Fruit fly (Drosophila melanogaster): ENCODE results near the gene beat-Vc.
A peak's percentile ranks its signal among the peaks of the same experiment; 100 is the strongest.

The beat-Vc gene

DNA sequence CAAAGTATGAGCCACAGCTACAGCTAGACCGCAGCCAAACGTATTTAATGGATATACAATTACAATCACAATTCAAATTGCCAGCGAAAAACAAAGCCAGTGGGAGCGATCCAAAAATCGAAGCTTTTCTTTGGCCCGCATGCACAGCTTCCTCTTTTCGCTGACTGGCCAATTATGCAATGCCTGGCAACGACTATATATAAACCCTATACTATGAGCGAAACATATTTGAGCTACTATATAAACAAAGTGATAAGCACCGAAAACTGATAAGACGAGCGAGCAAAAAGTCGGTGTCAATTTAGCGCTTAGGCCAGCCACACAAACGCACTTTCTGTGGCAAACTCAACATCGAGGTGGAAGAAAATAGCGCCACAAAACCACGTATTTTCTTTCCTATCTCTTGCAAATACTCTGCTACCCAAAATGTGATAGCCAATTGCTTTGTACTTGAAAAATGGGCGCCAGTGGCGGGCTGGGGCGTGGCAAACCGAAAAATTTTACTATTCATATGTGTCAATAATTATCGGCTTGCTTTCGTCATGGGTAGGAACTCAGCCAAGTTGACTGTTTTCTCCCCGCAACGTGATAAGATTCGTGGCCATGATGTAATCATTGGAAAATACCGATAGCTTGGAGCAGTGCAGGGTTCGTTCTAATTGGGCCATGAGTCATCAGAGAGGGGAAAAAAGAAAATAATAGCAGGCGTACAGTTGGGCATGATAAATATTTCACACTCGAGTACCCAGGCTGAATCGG, 83.2 kb downstream of the beat-Vc start:
- TF ChIP-seq CG32264 (GFP tag; optimal IDR thresholded peaks at IDR 0.05) (no peak), Hr78 (GFP tag; optimal IDR thresholded peaks at IDR 0.05) (no peak), h (GFP tag; optimal IDR thresholded peaks at IDR 0.05) (no peak), sage (GFP tag; optimal IDR thresholded peaks at IDR 0.05) (no peak), Dfd (GFP tag; optimal IDR thresholded peaks at IDR 0.05) (no peak), woc (GFP tag; optimal IDR thresholded peaks at IDR 0.05) (no peak), Abd-B (GFP tag; optimal IDR thresholded peaks at IDR 0.05) (no peak)

DNA sequence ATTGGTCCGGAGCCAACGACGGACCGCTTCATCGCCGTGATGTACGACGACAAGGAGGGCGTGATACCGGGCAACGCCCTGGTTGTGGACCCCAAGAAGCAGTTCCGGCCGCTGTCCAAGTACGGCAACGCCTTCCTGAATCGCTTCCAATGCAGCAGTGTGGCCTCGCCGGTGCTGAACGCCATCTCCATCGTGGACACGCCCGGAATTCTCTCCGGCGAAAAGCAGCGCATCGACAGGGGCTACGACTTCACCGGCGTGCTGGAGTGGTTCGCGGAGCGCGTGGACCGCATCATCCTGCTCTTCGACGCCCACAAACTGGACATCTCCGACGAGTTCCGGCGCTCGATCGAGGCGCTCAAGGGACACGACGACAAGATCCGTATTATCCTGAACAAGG, 84.7 kb downstream of the beat-Vc start:
- TF ChIP-seq CG32264 (GFP tag; optimal IDR thresholded peaks at IDR 0.05), result no peak
- no peak for TF ChIP-seq tai (GFP tag; optimal IDR thresholded peaks at IDR 0.05)
- TF ChIP-seq dmrt93B (GFP tag; optimal IDR thresholded peaks at IDR 0.05), result no peak
- no peak for TF ChIP-seq OdsH (GFP tag; optimal IDR thresholded peaks at IDR 0.05)
- TF ChIP-seq CrebA (GFP tag; optimal IDR thresholded peaks at IDR 0.05; ENCODE audit: borderline replicate concordance), result no peak
- no peak for TF ChIP-seq Myc (optimal IDR thresholded peaks at IDR 0.05)
- no peak for TF ChIP-seq ey (GFP tag; optimal IDR thresholded peaks at IDR 0.05)
- no peak for TF ChIP-seq Vsx2 (GFP tag; optimal IDR thresholded peaks at IDR 0.05; ENCODE audit: partially characterized antibody)
- TF ChIP-seq h (GFP tag; optimal IDR thresholded peaks at IDR 0.05), result no peak
- TF ChIP-seq dsf (GFP tag; optimal IDR thresholded peaks at IDR 0.05; ENCODE audit: borderline replicate concordance), result no peak
- no peak for TF ChIP-seq Abd-B (GFP tag; optimal IDR thresholded peaks at IDR 0.05)
- TF ChIP-seq N (GFP tag; optimal IDR thresholded peaks at IDR 0.05), result no peak

DNA sequence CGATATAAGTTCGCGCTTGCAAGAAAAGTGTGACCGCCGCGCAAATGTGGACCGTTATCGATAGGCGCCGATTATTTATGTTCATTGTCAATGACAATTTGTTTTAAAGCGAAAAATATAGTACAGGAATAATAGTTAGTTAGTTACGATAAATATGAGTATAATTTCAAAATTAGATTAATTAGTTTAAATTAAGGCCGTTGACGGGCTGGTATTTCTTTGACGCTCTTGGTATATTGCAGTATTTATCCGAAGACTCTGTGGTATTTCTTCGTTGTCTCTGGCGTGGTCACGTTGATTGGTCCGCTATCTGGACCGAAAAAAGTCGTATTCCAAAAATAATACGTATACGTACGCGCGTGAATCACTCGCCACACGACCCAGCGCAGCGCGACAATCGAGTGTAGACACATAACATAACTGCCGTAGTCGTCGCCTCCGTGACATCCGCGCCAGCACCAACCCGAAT, 85.4 kb downstream of the beat-Vc start:
- TF ChIP-seq usp (GFP tag; optimal IDR thresholded peaks at IDR 0.05) (no peak), Hnf4 (GFP tag; optimal IDR thresholded peaks at IDR 0.05) (no peak), HLH106 (tag; optimal IDR thresholded peaks at IDR 0.05) (peak; percentile 18), brk (GFP tag; optimal IDR thresholded peaks at IDR 0.05) (no peak), sv (GFP tag; optimal IDR thresholded peaks at IDR 0.05) (no peak), h (GFP tag; optimal IDR thresholded peaks at IDR 0.05) (peak; percentile 68), Sp1 (GFP tag; optimal IDR thresholded peaks at IDR 0.05) (peak; percentile 36), Dif (GFP tag; optimal IDR thresholded peaks at IDR 0.05; ENCODE audit: partially characterized antibody) (no peak), dl (GFP tag; optimal IDR thresholded peaks at IDR 0.05; ENCODE audit: insufficient read depth in 1 of 2, partially characterized antibody in 2 of 2) (no peak), Hr83 (GFP tag; optimal IDR thresholded peaks at IDR 0.05; ENCODE audit: poor library complexity, severe bottlenecking) (no peak), Myc (optimal IDR thresholded peaks at IDR 0.05) (no peak), ey (GFP tag; optimal IDR thresholded peaks at IDR 0.05) (no peak), Rel (GFP tag; optimal IDR thresholded peaks at IDR 0.05) (no peak), Rel (tag; optimal IDR thresholded peaks at IDR 0.05) (peak; percentile 49), foxo (GFP tag; optimal IDR thresholded peaks at IDR 0.05) (no peak), br (GFP tag; optimal IDR thresholded peaks at IDR 0.05) (no peak), rgr (GFP tag; optimal IDR thresholded peaks at IDR 0.05) (no peak), pan (optimal IDR thresholded peaks at IDR 0.05) (no peak), Jra (GFP tag; optimal IDR thresholded peaks at IDR 0.05) (peak; percentile 28)

- TF ChIP-seq N (GFP tag; optimal IDR thresholded peaks at IDR 0.05) (no peak), tai (GFP tag; optimal IDR thresholded peaks at IDR 0.05) (no peak), HLH106 (tag; optimal IDR thresholded peaks at IDR 0.05) (no peak), dl (GFP tag; optimal IDR thresholded peaks at IDR 0.05; ENCODE audit: insufficient read depth in 1 of 2, partially characterized antibody in 2 of 2) (no peak)
These were observed 86.0 kb downstream of the beat-Vc start, which contains the start of gene Past1 for dm6 chr3R:12697022-12697421. TSS of gene Past1 (plus strand) at chr3R:12697322.

All from whole organism, wandering third instar larva.